Fruit fly (Drosophila melanogaster) Kc167 (cell line): ENCODE measurements around the gene CG1764.

Experiments
- Myc ChIP-seq: fragments of >200 bp; optimal IDR thresholded peaks from 2 replicates; lab custom pipeline; 2017; ENCODE audit warnings: missing external identifiers
- Sin3A ChIP-seq: fragments of >200 bp; optimal IDR thresholded peaks from 2 replicates; lab custom pipeline; 2018; ENCODE audit warnings: missing external identifiers
- h ChIP-seq: fragments of >200 bp; optimal IDR thresholded peaks from 3 replicates; lab custom pipeline; 2018; ENCODE audit warnings: missing external identifiers
- insv ChIP-seq: fragments of >200 bp; optimal IDR thresholded peaks from 3 replicates; lab custom pipeline; 2018; ENCODE audit warnings: missing external identifiers
- psq ChIP-seq: fragments of >200 bp; optimal IDR thresholded peaks from 2 replicates; lab custom pipeline; 2017; ENCODE audit warnings: missing external identifiers
- ttk ChIP-seq: sonication (Bioruptor generic); optimal IDR thresholded peaks from 2 replicates; lab custom pipeline; 2017; ENCODE audit warnings: missing external identifiers

CG1764 gene

dm6 chrX:13302315-13302614 lies at the start of gene CG1764:
TSS of gene CG1764 (minus strand) at chrX:13302415.
- TF ChIP-seq ttk (lab: Kevin White, UChicago) (no peak), h (lab: Kevin White, UChicago) (no peak), psq (lab: Kevin White, UChicago) (no peak), Sin3A (lab: Kevin White, UChicago) (no peak), insv (lab: Kevin White, UChicago) (no peak), Myc (lab: Kevin White, UChicago) (no peak)

- no peak for TF ChIP-seq insv (lab: Kevin White, UChicago)
- no peak for TF ChIP-seq Sin3A (lab: Kevin White, UChicago)
- no peak for TF ChIP-seq ttk (lab: Kevin White, UChicago)
- TF ChIP-seq h (lab: Kevin White, UChicago), result no peak
- no peak for TF ChIP-seq Myc (lab: Kevin White, UChicago)
- TF ChIP-seq psq (lab: Kevin White, UChicago), result no peak
These were observed 44.8 kb upstream of the CG1764 start for dm6 chrX:13346998-13347397.

dm6 chrX:13345327-13345726 lies 43.1 kb upstream of the CG1764 start:
- TF ChIP-seq h (lab: Kevin White, UChicago) (no peak), insv (lab: Kevin White, UChicago) (no peak), psq (lab: Kevin White, UChicago) (no peak)

- TF ChIP-seq insv (lab: Kevin White, UChicago), result no peak
- TF ChIP-seq Myc (lab: Kevin White, UChicago), result no peak
- no peak for TF ChIP-seq ttk (lab: Kevin White, UChicago)
- TF ChIP-seq h (lab: Kevin White, UChicago), result no peak
- TF ChIP-seq psq (lab: Kevin White, UChicago), result no peak
- TF ChIP-seq Sin3A (lab: Kevin White, UChicago), result no peak
These were observed 35.9 kb upstream of the CG1764 start, which contains the start of gene CG15747 for dm6 chrX:13338113-13338512. TSS of gene CG15747 (plus strand) at chrX:13338318.

dm6 chrX:13337454-13337853 lies 35.2 kb upstream of the CG1764 start, which contains the start of gene RpS15Aa:
TSS of gene RpS15Aa (minus strand) at chrX:13337705.
- TF ChIP-seq Myc (lab: Kevin White, UChicago), result no peak
- TF ChIP-seq psq (lab: Kevin White, UChicago), result no peak
- TF ChIP-seq ttk (lab: Kevin White, UChicago), result no peak
- no peak for TF ChIP-seq Sin3A (lab: Kevin White, UChicago)
- no peak for TF ChIP-seq h (lab: Kevin White, UChicago)
- TF ChIP-seq insv (lab: Kevin White, UChicago), result no peak

- TF ChIP-seq Sin3A (lab: Kevin White, UChicago) (no peak), ttk (lab: Kevin White, UChicago) (no peak), psq (lab: Kevin White, UChicago) (no peak), h (lab: Kevin White, UChicago) (no peak), insv (lab: Kevin White, UChicago) (no peak), Myc (lab: Kevin White, UChicago) (no peak)
These were observed 32.4 kb upstream of the CG1764 start for dm6 chrX:13334434-13335146.

dm6 chrX:13332702-13333243 lies 30.6 kb upstream of the CG1764 start:
- TF ChIP-seq insv (lab: Kevin White, UChicago), result no peak
- no peak for TF ChIP-seq Sin3A (lab: Kevin White, UChicago)
- no peak for TF ChIP-seq h (lab: Kevin White, UChicago)
- TF ChIP-seq ttk (lab: Kevin White, UChicago), result no peak
- TF ChIP-seq Myc (lab: Kevin White, UChicago), result no peak
- TF ChIP-seq psq (lab: Kevin White, UChicago), result no peak

dm6 chrX:13331814-13332701 lies 29.8 kb upstream of the CG1764 start:
- TF ChIP-seq Myc (lab: Kevin White, UChicago) (no peak), ttk (lab: Kevin White, UChicago) (no peak), Sin3A (lab: Kevin White, UChicago) (no peak), psq (lab: Kevin White, UChicago) (no peak), insv (lab: Kevin White, UChicago) (no peak), h (lab: Kevin White, UChicago) (no peak)

- TF ChIP-seq insv (lab: Kevin White, UChicago) (no peak), Sin3A (lab: Kevin White, UChicago) (no peak), Myc (lab: Kevin White, UChicago) (no peak), psq (lab: Kevin White, UChicago) (no peak), h (lab: Kevin White, UChicago) (no peak), ttk (lab: Kevin White, UChicago) (no peak)
These were observed 27.4 kb upstream of the CG1764 start, which contains the start of gene Prx2 for dm6 chrX:13329572-13330046. TSS of gene Prx2 (plus strand) at chrX:13329824.

dm6 chrX:13325310-13325709 lies 23.1 kb upstream of the CG1764 start:
- no peak for TF ChIP-seq insv (lab: Kevin White, UChicago)
- no peak for TF ChIP-seq h (lab: Kevin White, UChicago)
- TF ChIP-seq Myc (lab: Kevin White, UChicago), result no peak
- TF ChIP-seq ttk (lab: Kevin White, UChicago), result no peak
- TF ChIP-seq psq (lab: Kevin White, UChicago), result no peak
- TF ChIP-seq Sin3A (lab: Kevin White, UChicago), result no peak
